Fruit fly (Drosophila melanogaster): Measurements from ENCODE around the gene CG10570.

DNA sequence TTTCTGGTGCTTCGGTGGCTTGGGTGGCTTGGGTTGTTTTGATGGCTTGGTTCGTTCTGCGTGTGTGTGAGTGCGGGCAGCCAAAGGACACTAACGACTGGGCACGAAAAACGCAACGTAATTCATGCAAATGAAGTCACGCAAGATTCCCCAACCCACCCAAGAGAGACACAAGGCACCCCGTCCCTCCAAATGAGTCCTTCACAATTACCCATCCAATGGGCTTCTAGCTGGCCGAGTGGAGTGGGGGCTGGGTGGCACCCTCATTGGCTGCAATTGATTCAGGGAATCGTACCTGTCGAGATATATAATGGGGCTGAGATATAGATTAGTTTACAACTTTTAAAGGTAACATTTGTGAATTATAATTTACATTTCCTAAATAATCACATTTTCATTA lies 17.8 kb downstream of the CG10570 start:
- TF ChIP-seq h (optimal IDR thresholded peaks at IDR 0.05), result no peak
- no peak for TF ChIP-seq psq (optimal IDR thresholded peaks at IDR 0.05)
- no peak for TF ChIP-seq ttk (optimal IDR thresholded peaks at IDR 0.05)

All from Kc167 (cell line).